Worm (Caenorhabditis elegans): ENCODE measurements around the gene Y54G2A.36.
"Not testable (repeated sequence)": the region's sequence is repeated elsewhere in the genome, so short reads cannot be mapped to it uniquely, and the experiment has no call there.

Gene Y54G2A.36

ce11 chrIV:2895986-2896660 is 1.4 kb upstream of the Y54G2A.36 start:
- TF ChIP-seq cog-1 (tag; optimal IDR thresholded peaks at IDR 0.05), result peak; percentile 14

- TF ChIP-seq med-1 (GFP tag; optimal IDR thresholded peaks at IDR 0.05; ENCODE audit: insufficient read depth) (no peak), flt-1 (GFP tag; IDR thresholded peaks at IDR 0.05) (no peak), ztf-23 (GFP tag; IDR thresholded peaks at IDR 0.05) (no peak), T22C8.4 (GFP tag; IDR thresholded peaks at IDR 0.05) (no peak), ztf-29 (GFP tag; IDR thresholded peaks at IDR 0.05) (no peak), ref-1 (GFP tag; conservative IDR thresholded peaks at IDR 0.05) (no peak), cog-1 (tag; optimal IDR thresholded peaks at IDR 0.05) (no peak), klf-2 (GFP tag; conservative IDR thresholded peaks at IDR 0.05) (no peak)
These were observed 17.1 kb downstream of the Y54G2A.36 start for ce11 chrIV:2914545-2914944.

ce11 chrIV:2916043-2916442 is 18.5 kb downstream of the Y54G2A.36 start:
- TF ChIP-seq ztf-29 (GFP tag; IDR thresholded peaks at IDR 0.05) (no peak), flt-1 (GFP tag; IDR thresholded peaks at IDR 0.05) (no peak), tab-1 (GFP tag; IDR thresholded peaks at IDR 0.05) (no peak), cog-1 (tag; optimal IDR thresholded peaks at IDR 0.05) (no peak), ztf-23 (GFP tag; IDR thresholded peaks at IDR 0.05) (no peak), ref-1 (GFP tag; conservative IDR thresholded peaks at IDR 0.05) (no peak), med-1 (GFP tag; optimal IDR thresholded peaks at IDR 0.05; ENCODE audit: insufficient read depth) (no peak), T22C8.4 (GFP tag; IDR thresholded peaks at IDR 0.05) (no peak), klf-2 (GFP tag; conservative IDR thresholded peaks at IDR 0.05) (no peak)

- not testable (repeated sequence) for TF ChIP-seq ztf-29 (GFP tag; IDR thresholded peaks at IDR 0.05); klf-2 (GFP tag; conservative IDR thresholded peaks at IDR 0.05); flt-1 (GFP tag; IDR thresholded peaks at IDR 0.05)
These were observed 20.2 kb downstream of the Y54G2A.36 start, which contains the start of gene Y54G2A.50 for ce11 chrIV:2917729-2918128. TSS of gene Y54G2A.50 (plus strand) at chrIV:2918029.

- TF ChIP-seq tab-1 (GFP tag; IDR thresholded peaks at IDR 0.05) (no peak), med-1 (GFP tag; optimal IDR thresholded peaks at IDR 0.05; ENCODE audit: insufficient read depth) (no peak), ztf-29 (GFP tag; IDR thresholded peaks at IDR 0.05) (no peak), ztf-23 (GFP tag; IDR thresholded peaks at IDR 0.05) (no peak), cog-1 (tag; optimal IDR thresholded peaks at IDR 0.05) (no peak), T22C8.4 (GFP tag; IDR thresholded peaks at IDR 0.05) (no peak), ref-1 (GFP tag; conservative IDR thresholded peaks at IDR 0.05) (no peak), flt-1 (GFP tag; IDR thresholded peaks at IDR 0.05) (no peak), klf-2 (GFP tag; conservative IDR thresholded peaks at IDR 0.05) (no peak)
These were observed 24.7 kb downstream of the Y54G2A.36 start, which contains the start of gene fbxc-45 for ce11 chrIV:2922196-2922595. TSS of gene fbxc-45 (minus strand) at chrIV:2922243.

- TF ChIP-seq tab-1 (GFP tag; IDR thresholded peaks at IDR 0.05) (no peak), flt-1 (GFP tag; IDR thresholded peaks at IDR 0.05) (no peak), ztf-23 (GFP tag; IDR thresholded peaks at IDR 0.05) (no peak), ztf-29 (GFP tag; IDR thresholded peaks at IDR 0.05) (no peak), T22C8.4 (GFP tag; IDR thresholded peaks at IDR 0.05) (no peak), cog-1 (tag; optimal IDR thresholded peaks at IDR 0.05) (no peak), klf-2 (GFP tag; conservative IDR thresholded peaks at IDR 0.05) (no peak), med-1 (GFP tag; optimal IDR thresholded peaks at IDR 0.05; ENCODE audit: insufficient read depth) (no peak), ref-1 (GFP tag; conservative IDR thresholded peaks at IDR 0.05) (no peak)
These were observed 28.1 kb downstream of the Y54G2A.36 start, which contains the start of gene ubc-13 for ce11 chrIV:2925591-2925990. TSS of gene ubc-13 (minus strand) at chrIV:2925691.

- TF ChIP-seq flt-1 (GFP tag; IDR thresholded peaks at IDR 0.05), result no peak
- no peak for TF ChIP-seq ztf-29 (GFP tag; IDR thresholded peaks at IDR 0.05)
- no peak for TF ChIP-seq tab-1 (GFP tag; IDR thresholded peaks at IDR 0.05)
- TF ChIP-seq klf-2 (GFP tag; conservative IDR thresholded peaks at IDR 0.05), result no peak
- no peak for TF ChIP-seq T22C8.4 (GFP tag; IDR thresholded peaks at IDR 0.05)
These were observed 30.9 kb downstream of the Y54G2A.36 start, which contains the start of gene manf-1 for ce11 chrIV:2928409-2928808. TSS of gene manf-1 (minus strand) at chrIV:2928421.

- TF ChIP-seq med-1 (GFP tag; optimal IDR thresholded peaks at IDR 0.05; ENCODE audit: insufficient read depth), result no peak
- TF ChIP-seq tab-1 (GFP tag; IDR thresholded peaks at IDR 0.05), result no peak
- TF ChIP-seq cog-1 (tag; optimal IDR thresholded peaks at IDR 0.05), result no peak
- TF ChIP-seq T22C8.4 (GFP tag; IDR thresholded peaks at IDR 0.05), result no peak
- TF ChIP-seq ztf-29 (GFP tag; IDR thresholded peaks at IDR 0.05), result no peak
- TF ChIP-seq klf-2 (GFP tag; conservative IDR thresholded peaks at IDR 0.05), result no peak
- no peak for TF ChIP-seq flt-1 (GFP tag; IDR thresholded peaks at IDR 0.05)
- TF ChIP-seq ref-1 (GFP tag; conservative IDR thresholded peaks at IDR 0.05), result no peak
These were observed 33.7 kb downstream of the Y54G2A.36 start, which contains the start of gene samt-1 for ce11 chrIV:2931228-2931627. TSS of gene samt-1 (plus strand) at chrIV:2931403.

ce11 chrIV:2935194-2935593 is 37.7 kb downstream of the Y54G2A.36 start:
- TF ChIP-seq med-1 (GFP tag; optimal IDR thresholded peaks at IDR 0.05; ENCODE audit: insufficient read depth) (no peak), flt-1 (GFP tag; IDR thresholded peaks at IDR 0.05) (no peak), T22C8.4 (GFP tag; IDR thresholded peaks at IDR 0.05) (no peak), cog-1 (tag; optimal IDR thresholded peaks at IDR 0.05) (no peak)
